Worm (Caenorhabditis elegans) whole organism, L3 larva: ENCODE measurements around the gene srw-54.

Experiments
- ceh-9 ChIP-seq: sonication (generic microtip); optimal IDR thresholded peaks from 2 replicates; lab custom pipeline; 2018; ENCODE audit warnings: missing biosample characterization, missing genetic modification characterization
- elt-3 ChIP-seq, 3 experiments: fragments of 150-350 bp in 1 of 3; sonication (generic microtip) in 2 of 3; optimal IDR thresholded peaks; 2 replicates in 2 of 3; 4 replicates in 1 of 3; lab custom pipeline; 2014 to 2017; ENCODE audit warnings: missing biosample characterization in 3 of 3, missing genetic modification characterization in 3 of 3
- nhr-12 ChIP-seq: fragments of 150-350 bp; optimal IDR thresholded peaks from 2 replicates; lab custom pipeline; 2014; ENCODE audit warnings: missing biosample characterization, missing genetic modification characterization
- nhr-28 ChIP-seq: fragments of 150-350 bp; optimal IDR thresholded peaks from 2 replicates; lab custom pipeline; 2014; ENCODE audit warnings: missing biosample characterization, missing genetic modification characterization
- nhr-77 ChIP-seq: fragments of 150-350 bp; optimal IDR thresholded peaks from 2 replicates; lab custom pipeline; 2014; ENCODE audit warnings: missing biosample characterization, missing genetic modification characterization

DNA sequence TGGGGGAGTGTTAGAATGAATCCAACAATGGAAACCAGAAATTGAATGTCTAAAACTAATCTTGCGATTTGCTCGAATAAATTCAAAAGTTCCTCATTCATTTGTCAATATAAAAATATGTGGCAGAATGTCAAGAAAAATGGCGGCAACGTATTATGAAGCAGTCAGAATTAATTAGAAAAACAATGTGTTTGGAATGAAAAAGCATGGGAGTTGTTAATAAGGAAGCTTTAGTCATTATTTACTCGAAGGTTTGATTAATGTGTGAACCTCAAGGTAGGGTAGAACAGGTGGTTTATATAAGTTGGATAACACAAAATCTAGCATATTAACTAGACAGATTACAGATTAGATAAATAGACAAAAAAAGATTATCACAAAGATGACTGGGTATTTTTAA is 27.1 kb downstream of the srw-54 start, which contains the start of gene srw-76:
- no peak for TF ChIP-seq ceh-9 (tag; lab: Kevin White, UChicago)
- no peak for TF ChIP-seq elt-3 (tag; optimal IDR thresholded peaks at IDR 0.05; lab: Kevin White, UChicago)
- TF ChIP-seq nhr-77: no peak
- TF ChIP-seq nhr-28: no peak
- TF ChIP-seq nhr-12 (tag; lab: Kevin White, UChicago): no peak
